Fruit fly (Drosophila melanogaster): ENCODE data around the gene Pmi.

Pmi gene

dm6 chr3L:5793967-5794366 is 14.1 kb downstream of the Pmi start, which contains the start of gene Bre1 (continued):
- TF ChIP-seq Gug (GFP tag; IDR thresholded peaks at IDR 0.05) = no peak
- no peak for TF ChIP-seq pum (GFP tag; optimal IDR thresholded peaks at IDR 0.05)
- TF ChIP-seq Deaf1 (tag; optimal IDR thresholded peaks at IDR 0.05) = no peak
- no peak for TF ChIP-seq al (GFP tag; IDR thresholded peaks at IDR 0.05)
- TF ChIP-seq tna (GFP tag; IDR thresholded peaks at IDR 0.05; ENCODE audit: partially characterized antibody) = peak; percentile 53
- TF ChIP-seq CG2120 (GFP tag; optimal IDR thresholded peaks at IDR 0.05) = no peak
- no peak for TF ChIP-seq Vsx1 (GFP tag; optimal IDR thresholded peaks at IDR 0.05)
- no peak for TF ChIP-seq CG1529 (GFP tag; optimal IDR thresholded peaks at IDR 0.05)
- no peak for TF ChIP-seq CG10654 (GFP tag; optimal IDR thresholded peaks at IDR 0.05)
- TF ChIP-seq maf-S (GFP tag; optimal IDR thresholded peaks at IDR 0.05) = no peak
- TF ChIP-seq CG33213 (GFP tag; optimal IDR thresholded peaks at IDR 0.05) = no peak
- TF ChIP-seq sens (GFP tag) = peak; percentile 83
- peak; percentile 77 for TF ChIP-seq CG16813 (GFP tag; IDR thresholded peaks at IDR 0.05; ENCODE audit: partially characterized antibody)
- no peak for TF ChIP-seq Dek (tag; optimal IDR thresholded peaks at IDR 0.05)
- TF ChIP-seq vnd (GFP tag; IDR thresholded peaks at IDR 0.05; ENCODE audit: partially characterized antibody) = peak; percentile 55; the same call in 1 of the 3 replicates
- no peak for TF ChIP-seq CG9215 (GFP tag; IDR thresholded peaks at IDR 0.05)
- TF ChIP-seq pnt (GFP tag; optimal IDR thresholded peaks at IDR 0.05) = no peak
- TF ChIP-seq CG17612 (GFP tag; IDR thresholded peaks at IDR 0.05) = no peak
- TF ChIP-seq da (GFP tag; optimal IDR thresholded peaks at IDR 0.05) = no peak
- no peak for TF ChIP-seq tin (GFP tag; optimal IDR thresholded peaks at IDR 0.05)
- TF ChIP-seq CG11560 (tag; IDR thresholded peaks at IDR 0.05) = peak; percentile 97
- no peak for TF ChIP-seq Sox100B (GFP tag; optimal IDR thresholded peaks at IDR 0.05)
- TF ChIP-seq sob (GFP tag; IDR thresholded peaks at IDR 0.05) = no peak
- peak; percentile 99 for TF ChIP-seq CG9797 (GFP tag; optimal IDR thresholded peaks at IDR 0.05)
- no peak for TF ChIP-seq CG1024 (GFP tag; IDR thresholded peaks at IDR 0.05)
- no peak; the same call in 2 of the 3 replicates for TF ChIP-seq CG14860 (GFP tag; IDR thresholded peaks at IDR 0.05; ENCODE audit: partially characterized antibody)
- TF ChIP-seq Dip2 (GFP tag; IDR thresholded peaks at IDR 0.05) = no peak
- peak; percentile 84 for TF ChIP-seq BEAF-32 (GFP tag; optimal IDR thresholded peaks at IDR 0.05)
- no peak for TF ChIP-seq bsh (GFP tag; optimal IDR thresholded peaks at IDR 0.05)
- no peak for TF ChIP-seq CG11093 (GFP tag; IDR thresholded peaks at IDR 0.05)
- no peak for TF ChIP-seq usp (GFP tag; optimal IDR thresholded peaks at IDR 0.05)
- TF ChIP-seq Ptx1 (GFP tag; IDR thresholded peaks at IDR 0.05) = no peak
- no peak for TF ChIP-seq Adf1 (GFP tag; IDR thresholded peaks at IDR 0.05)
- TF ChIP-seq CG10209 (GFP tag; optimal IDR thresholded peaks at IDR 0.05) = no peak
- TF ChIP-seq NFAT (GFP tag; IDR thresholded peaks at IDR 0.05) = no peak
- no peak for TF ChIP-seq schlank (tag; optimal IDR thresholded peaks at IDR 0.05)
- TF ChIP-seq zf30C (GFP tag; optimal IDR thresholded peaks at IDR 0.05) = no peak
- TF ChIP-seq sna (GFP tag; IDR thresholded peaks at IDR 0.05; ENCODE audit: partially characterized antibody) = peak; percentile 76; the same call in 1 of the 2 replicates
- TF ChIP-seq Doc2 (GFP tag; IDR thresholded peaks at IDR 0.05) = no peak
- TF ChIP-seq Max (GFP tag; optimal IDR thresholded peaks at IDR 0.05) = no peak
- TF ChIP-seq nerfin-2 (GFP tag; IDR thresholded peaks at IDR 0.05; ENCODE audit: partially characterized antibody) = peak; percentile 52
- peak; percentile 1 for TF ChIP-seq nerfin-1 (tag; optimal IDR thresholded peaks at IDR 0.05)
- no peak for TF ChIP-seq CTCF (GFP tag; optimal IDR thresholded peaks at IDR 0.05)
- no peak for TF ChIP-seq CG30403 (GFP tag; optimal IDR thresholded peaks at IDR 0.05)
- TF ChIP-seq CG14441 (GFP tag; IDR thresholded peaks at IDR 0.05) = no peak
- peak in 1 of 3 experiments; percentile 50 for TF ChIP-seq Stat92E (GFP tag; optimal IDR thresholded peaks at IDR 0.05)
- TF ChIP-seq MTF-1 (GFP tag; optimal IDR thresholded peaks at IDR 0.05; ENCODE audit: borderline replicate concordance) = no peak
- peak; percentile 58; the same call in 2 of the 3 replicates for TF ChIP-seq zen2 (GFP tag; IDR thresholded peaks at IDR 0.05; ENCODE audit: partially characterized antibody)
- TF ChIP-seq CG5953 (GFP tag; IDR thresholded peaks at IDR 0.05) = no peak
- TF ChIP-seq Trl (optimal IDR thresholded peaks at IDR 0.05) = no peak
- no peak for TF ChIP-seq Trl (GFP tag; optimal IDR thresholded peaks at IDR 0.05)
- TF ChIP-seq psq (GFP tag; optimal IDR thresholded peaks at IDR 0.05) = no peak

All from whole organism, embryonic.